Fruit fly (Drosophila melanogaster) whole organism, embryonic: ENCODE data around the gene Klp61F.

Source experiments
- Abd-B ChIP-seq: fragments of 200-800 bp; sonication (Bioruptor generic); optimal IDR thresholded peaks from 2 replicates; lab custom pipeline; 2018; ENCODE audit warnings: missing biosample characterization, mild to moderate bottlenecking, missing genetic modification characterization, moderate library complexity
- Ada2b ChIP-seq: fragments of 200-800 bp; sonication (Bioruptor generic); IDR thresholded peaks from 2 replicates; pipeline ENCODE4 v1.3.6; 2022; ENCODE audit warnings: missing biosample characterization, missing genetic modification characterization
- Adf1 ChIP-seq: fragments of 200-800 bp; sonication (Bioruptor generic); IDR thresholded peaks from 2 replicates; pipeline ENCODE4 v1.3.6; 2022; ENCODE audit warnings: missing biosample characterization, missing genetic modification characterization
- Atf-2 ChIP-seq: fragments of 200-800 bp; sonication (Bioruptor generic); optimal IDR thresholded peaks from 2 replicates; lab custom pipeline; 2016; ENCODE audit warnings: missing biosample characterization, missing genetic modification characterization
- Blimp-1 ChIP-seq: fragments of 200-800 bp; sonication (Bioruptor generic); optimal IDR thresholded peaks from 3 replicates; lab custom pipeline; 2018; ENCODE audit warnings: missing biosample characterization, missing genetic modification characterization, mild to moderate bottlenecking, moderate library complexity, missing genetic modification reagents
- CG10267 ChIP-seq: fragments of 200-800 bp; sonication (Bioruptor generic); optimal IDR thresholded peaks from 2 replicates; lab custom pipeline; 2018; ENCODE audit warnings: missing biosample characterization, mild to moderate bottlenecking, missing genetic modification characterization, moderate library complexity
- CG10366 ChIP-seq: fragments of 200-800 bp; sonication (Bioruptor generic); IDR thresholded peaks from 2 replicates; pipeline ENCODE4 v1.3.6; 2022; ENCODE audit warnings: missing biosample characterization, missing genetic modification characterization
- CG11695 ChIP-seq: fragments of 200-800 bp; sonication (Bioruptor generic); IDR thresholded peaks from 3 replicates; pipeline ENCODE4 v1.3.6; 2022; ENCODE audit warnings: missing biosample characterization, missing genetic modification characterization
- CG12659 ChIP-seq: fragments of 200-800 bp; sonication (Bioruptor generic); optimal IDR thresholded peaks from 3 replicates; lab custom pipeline; 2017; ENCODE audit warnings: mild to moderate bottlenecking, missing biosample characterization, missing genetic modification reagents, missing genetic modification characterization
- CG12744 ChIP-seq: fragments of 200-800 bp; sonication (Bioruptor generic); optimal IDR thresholded peaks from 2 replicates; lab custom pipeline; 2016; ENCODE audit warnings: missing biosample characterization, missing genetic modification characterization
- CG17385 ChIP-seq: fragments of 200-800 bp; sonication (Bioruptor generic); optimal IDR thresholded peaks from 3 replicates; lab custom pipeline; 2018; ENCODE audit warnings: missing biosample characterization, mild to moderate bottlenecking, missing genetic modification characterization
- CG17912 ChIP-seq: fragments of 200-800 bp; sonication (Bioruptor generic); optimal IDR thresholded peaks from 2 replicates; lab custom pipeline; 2018; ENCODE audit warnings: missing biosample characterization, mild to moderate bottlenecking, missing genetic modification characterization
- CG6854 ChIP-seq: fragments of 200-800 bp; sonication (Bioruptor generic); optimal IDR thresholded peaks from 3 replicates; lab custom pipeline; 2017; ENCODE audit warnings: missing biosample characterization, mild to moderate bottlenecking, missing genetic modification characterization
- CG8388 ChIP-seq: fragments of 200-800 bp; sonication (Bioruptor generic); optimal IDR thresholded peaks from 2 replicates; lab custom pipeline; 2019; ENCODE audit warnings: missing biosample characterization, mild to moderate bottlenecking, missing genetic modification characterization, moderate library complexity
- CG9609 ChIP-seq: fragments of 200-800 bp; sonication (Bioruptor generic); optimal IDR thresholded peaks from 3 replicates; lab custom pipeline; 2016; ENCODE audit warnings: missing biosample characterization, missing genetic modification characterization
- CG9932 ChIP-seq: fragments of 200-800 bp; sonication (Bioruptor generic); IDR thresholded peaks from 2 replicates; pipeline ENCODE4 v1.3.6; 2022; ENCODE audit warnings: missing biosample characterization, missing genetic modification characterization
- CoRest ChIP-seq: fragments of 200-800 bp; sonication (Bioruptor generic); optimal IDR thresholded peaks from 3 replicates; lab custom pipeline; 2018; ENCODE audit warnings: missing biosample characterization, mild to moderate bottlenecking, missing genetic modification characterization, moderate library complexity
- D ChIP-seq, 2 experiments: fragments of 200-800 bp in 1 of 2; fragments of >200 bp in 1 of 2; sonication (Bioruptor generic) in 1 of 2; optimal IDR thresholded peaks; 2 replicates in 1 of 2; 3 replicates in 1 of 2; lab custom pipeline; 2017; ENCODE audit warnings: mild to moderate bottlenecking in 1 of 2, missing biosample characterization in 1 of 2, missing genetic modification characterization in 1 of 2, missing genetic modification reagents in 1 of 2
- Dek ChIP-seq: fragments of 200-800 bp; sonication (Bioruptor generic); optimal IDR thresholded peaks from 3 replicates; lab custom pipeline; 2019; ENCODE audit warnings: missing biosample characterization, mild to moderate bottlenecking, missing genetic modification characterization, moderate library complexity
- Dref ChIP-seq: fragments of 200-800 bp; sonication (Bioruptor generic); IDR thresholded peaks from 2 replicates; pipeline ENCODE4 v1.3.6; 2022; ENCODE audit warnings: missing biosample characterization, missing genetic modification characterization
- E2f1 ChIP-seq: fragments of 200-800 bp; sonication (Bioruptor generic); IDR thresholded peaks from 2 replicates; pipeline ENCODE4 v1.3.6; 2022; ENCODE audit warnings: missing biosample characterization, missing genetic modification characterization
- Fer1 ChIP-seq: fragments of 200-800 bp; sonication (Bioruptor generic); optimal IDR thresholded peaks from 2 replicates; lab custom pipeline; 2017; ENCODE audit warnings: missing biosample characterization, mild to moderate bottlenecking, missing genetic modification characterization
- Hmx ChIP-seq: fragments of 200-800 bp; sonication (Bioruptor generic); optimal IDR thresholded peaks from 2 replicates; lab custom pipeline; 2016; ENCODE audit warnings: missing biosample characterization, missing genetic modification characterization
- Nf-YA ChIP-seq: fragments of 200-800 bp; sonication (Bioruptor generic); IDR thresholded peaks from 2 replicates; pipeline ENCODE4 v1.3.6; 2022; ENCODE audit warnings: missing biosample characterization, missing genetic modification characterization
- NfI ChIP-seq: fragments of 200-800 bp; sonication (Bioruptor generic); optimal IDR thresholded peaks from 3 replicates; lab custom pipeline; 2018; ENCODE audit warnings: missing biosample characterization, mild to moderate bottlenecking, missing genetic modification characterization, moderate library complexity
- Oli ChIP-seq: fragments of 200-800 bp; sonication (Bioruptor generic); optimal IDR thresholded peaks from 2 replicates; lab custom pipeline; 2018; ENCODE audit warnings: missing biosample characterization, mild to moderate bottlenecking, missing genetic modification characterization, moderate library complexity
- Sin3A ChIP-seq: fragments of >200 bp; optimal IDR thresholded peaks from 2 replicates; lab custom pipeline; 2018
- Sox100B ChIP-seq: fragments of 200-800 bp; sonication (Bioruptor generic); optimal IDR thresholded peaks from 3 replicates; lab custom pipeline; 2018; ENCODE audit warnings: missing biosample characterization, mild to moderate bottlenecking, missing genetic modification characterization
- Trl ChIP-seq, 3 experiments: fragments of >200 bp in 2 of 3; fragments of 200-800 bp in 1 of 3; sonication (Bioruptor generic) in 1 of 3; optimal IDR thresholded peaks; 2 replicates in 1 of 3; 3 replicates in 2 of 3; lab custom pipeline; 2016 to 2017; ENCODE audit warnings: missing biosample characterization in 1 of 3, missing genetic modification characterization in 1 of 3
- al ChIP-seq: fragments of 200-800 bp; sonication (Bioruptor generic); IDR thresholded peaks from 2 replicates; pipeline ENCODE4 v1.3.6; 2022; ENCODE audit warnings: missing biosample characterization, missing genetic modification characterization
- ap ChIP-seq: fragments of 200-800 bp; sonication (Bioruptor generic); IDR thresholded peaks from 2 replicates; pipeline ENCODE4 v1.3.6; 2022; ENCODE audit warnings: missing biosample characterization, missing genetic modification characterization
- btn ChIP-seq: fragments of 200-800 bp; sonication (Bioruptor generic); optimal IDR thresholded peaks from 2 replicates; lab custom pipeline; 2016; ENCODE audit warnings: missing biosample characterization, missing genetic modification characterization
- chinmo ChIP-seq: fragments of 200-800 bp; sonication (Bioruptor generic); IDR thresholded peaks from 4 replicates; pipeline ENCODE4 v1.3.6; 2022; ENCODE audit warnings: missing biosample characterization, missing genetic modification characterization; ENCODE audit not compliant: partially characterized antibody
- dmrt99B ChIP-seq: fragments of 200-800 bp; sonication (Bioruptor generic); optimal IDR thresholded peaks from 2 replicates; lab custom pipeline; 2018; ENCODE audit warnings: missing biosample characterization, mild to moderate bottlenecking, missing genetic modification characterization, moderate library complexity
- esg ChIP-seq: fragments of 200-800 bp; sonication (Bioruptor generic); conservative IDR thresholded peaks from 2 replicates; pipeline ENCODE4 v1.3.6; 2022; ENCODE audit warnings: missing biosample characterization, missing genetic modification characterization
- fru ChIP-seq: fragments of >200 bp; optimal IDR thresholded peaks from 2 replicates; lab custom pipeline; 2017
- grau ChIP-seq: fragments of 200-800 bp; optimal IDR thresholded peaks from 3 replicates; lab custom pipeline; 2019; ENCODE audit warnings: missing biosample characterization, mild to moderate bottlenecking, missing genetic modification characterization, moderate library complexity
- grn ChIP-seq: fragments of 200-800 bp; sonication (Bioruptor generic); optimal IDR thresholded peaks from 3 replicates; lab custom pipeline; 2017; ENCODE audit warnings: missing biosample characterization, missing genetic modification characterization
- jumu ChIP-seq: fragments of 200-800 bp; sonication (Bioruptor generic); optimal IDR thresholded peaks from 3 replicates; lab custom pipeline; 2016; ENCODE audit warnings: missing biosample characterization, missing genetic modification characterization
- knrl ChIP-seq: fragments of 200-800 bp; sonication (Bioruptor generic); IDR thresholded peaks from 3 replicates; pipeline ENCODE4 v1.3.6; 2022; ENCODE audit warnings: missing biosample characterization, missing genetic modification characterization; ENCODE audit not compliant: partially characterized antibody
- org-1 ChIP-seq: fragments of 200-800 bp; sonication (Bioruptor generic); optimal IDR thresholded peaks from 2 replicates; lab custom pipeline; 2017; ENCODE audit warnings: missing biosample characterization, missing genetic modification characterization
- pros ChIP-seq: fragments of 200-800 bp; sonication (Bioruptor generic); optimal IDR thresholded peaks from 3 replicates; lab custom pipeline; 2019; ENCODE audit warnings: missing biosample characterization, mild to moderate bottlenecking, missing genetic modification characterization, moderate library complexity
- ranshi ChIP-seq: fragments of 200-800 bp; sonication (Bioruptor generic); IDR thresholded peaks from 2 replicates; pipeline ENCODE4 v1.3.6; 2022; ENCODE audit warnings: missing biosample characterization, missing genetic modification characterization
- sc ChIP-seq, 3 experiments: fragments of >200 bp in 2 of 3; fragments of 200-800 bp in 1 of 3; sonication (Bioruptor generic) in 1 of 3; optimal IDR thresholded peaks; 2 replicates in 2 of 3; 3 replicates in 1 of 3; lab custom pipeline; 2017; ENCODE audit warnings: mild to moderate bottlenecking in 1 of 3, missing biosample characterization in 1 of 3, missing genetic modification characterization in 1 of 3, missing genetic modification reagents in 1 of 3
- sd ChIP-seq: fragments of 200-800 bp; sonication (Bioruptor generic); optimal IDR thresholded peaks from 3 replicates; lab custom pipeline; 2018; ENCODE audit warnings: missing biosample characterization, mild to moderate bottlenecking, missing genetic modification characterization, moderate library complexity
- sens ChIP-seq: fragments of 200-800 bp; sonication (Bioruptor generic); peaks from one replicate; lab custom pipeline; 2016; ENCODE audit warnings: missing biosample characterization, missing genetic modification characterization
- tgo ChIP-seq: fragments of 200-800 bp; sonication (Bioruptor generic); IDR thresholded peaks from 3 replicates; pipeline ENCODE4 v1.3.6; 2022; ENCODE audit warnings: missing biosample characterization, missing genetic modification characterization
- zfh1 ChIP-seq: fragments of 200-800 bp; sonication (Bioruptor generic); IDR thresholded peaks from 3 replicates; pipeline ENCODE4 v1.3.6; 2022; ENCODE audit warnings: missing biosample characterization, missing genetic modification characterization

Klp61F gene

dm6 chr3L:1265423-1266002 is 19.8 kb upstream of the Klp61F start (continued):
- TF ChIP-seq grn (GFP tag; lab: Kevin White, UChicago), result peak; percentile 44
- TF ChIP-seq ap (GFP tag; lab: Robert Waterston, UW), result no peak
- TF ChIP-seq CG12744, result no peak
- no peak for TF ChIP-seq Sin3A
- TF ChIP-seq Nf-YA (GFP tag; lab: Robert Waterston, UW), result no peak
- no peak for TF ChIP-seq ranshi
- TF ChIP-seq Blimp-1, result peak; percentile 83
- no peak for TF ChIP-seq Sox100B
- no peak for TF ChIP-seq jumu (GFP tag; lab: Kevin White, UChicago)
- TF ChIP-seq Ada2b (GFP tag; lab: Robert Waterston, UW), result no peak
- TF ChIP-seq knrl (GFP tag; lab: Robert Waterston, UW), result no peak
- no peak for TF ChIP-seq CG10267 (tag; lab: Kevin White, UChicago)
- no peak for TF ChIP-seq Oli (tag; lab: Kevin White, UChicago)
- no peak for TF ChIP-seq CG17912 (GFP tag; lab: Kevin White, UChicago)
- TF ChIP-seq pros (GFP tag; lab: Kevin White, UChicago), result no peak
- no peak for TF ChIP-seq Dref (GFP tag; lab: Robert Waterston, UW)
- TF ChIP-seq D (optimal IDR thresholded peaks at IDR 0.05; lab: Kevin White, UChicago), result no peak
- no peak for TF ChIP-seq D (GFP tag; optimal IDR thresholded peaks at IDR 0.05; lab: Kevin White, UChicago)
- TF ChIP-seq CG9609 (GFP tag; lab: Kevin White, UChicago), result no peak
- TF ChIP-seq fru (lab: Kevin White, UChicago), result no peak
- no peak for TF ChIP-seq Atf-2
- peak; percentile 28 for TF ChIP-seq sens (GFP tag; lab: Kevin White, UChicago)
- no peak for TF ChIP-seq sc (optimal IDR thresholded peaks at IDR 0.05; lab: Kevin White, UChicago)
- TF ChIP-seq sc (GFP tag; optimal IDR thresholded peaks at IDR 0.05; lab: Kevin White, UChicago), result no peak
- TF ChIP-seq chinmo (GFP tag; lab: Robert Waterston, UW), result peak; percentile 85; the same call in 3 of the 4 replicates
- peak; percentile 57 to 67 for TF ChIP-seq Trl (optimal IDR thresholded peaks at IDR 0.05; lab: Kevin White, UChicago)
- no peak for TF ChIP-seq Trl (GFP tag; optimal IDR thresholded peaks at IDR 0.05; lab: Kevin White, UChicago)
- no peak for TF ChIP-seq CG8388 (GFP tag; lab: Kevin White, UChicago)
- TF ChIP-seq btn, result no peak
- TF ChIP-seq CG6854 (GFP tag; lab: Kevin White, UChicago), result no peak
- TF ChIP-seq Fer1 (GFP tag; lab: Kevin White, UChicago), result no peak
- TF ChIP-seq NfI (GFP tag; lab: Kevin White, UChicago), result no peak
- no peak for TF ChIP-seq zfh1 (GFP tag; lab: Robert Waterston, UW)
- TF ChIP-seq E2f1 (GFP tag; lab: Robert Waterston, UW), result no peak
- TF ChIP-seq, all 482 proteins: peak for 16

- no peak for TF ChIP-seq sc (optimal IDR thresholded peaks at IDR 0.05; lab: Kevin White, UChicago)
- no peak for TF ChIP-seq sc (GFP tag; optimal IDR thresholded peaks at IDR 0.05; lab: Kevin White, UChicago)
- TF ChIP-seq sens (GFP tag; lab: Kevin White, UChicago), result peak; percentile 50
- no peak for TF ChIP-seq al (GFP tag; lab: Robert Waterston, UW)
- no peak for TF ChIP-seq dmrt99B (tag; lab: Kevin White, UChicago)
- peak; percentile 9 for TF ChIP-seq sd (tag; lab: Kevin White, UChicago)
These were observed 19.3 kb upstream of the Klp61F start for dm6 chr3L:1264998-1265397.

- TF ChIP-seq CG10366 (GFP tag; lab: Robert Waterston, UW) (peak; percentile 22; the same call in 1 of the 2 replicates), Hmx (GFP tag; lab: Kevin White, UChicago) (no peak), CoRest (tag; lab: Kevin White, UChicago) (peak; percentile 40), Dek (tag; lab: Kevin White, UChicago) (peak; percentile 28), CG17385 (peak; percentile 15), Abd-B (GFP tag; lab: Kevin White, UChicago) (peak; percentile 4), org-1 (no peak), tgo (GFP tag; lab: Robert Waterston, UW) (peak; percentile 17; the same call in 2 of the 3 replicates), CG11695 (GFP tag; lab: Robert Waterston, UW) (0 out of 3 replicates have a peak, but pooled peaks have one; percentile 50), sd (tag; lab: Kevin White, UChicago) (peak; percentile 18), CG9932 (GFP tag; lab: Robert Waterston, UW) (peak; percentile 51), grau (tag; lab: Kevin White, UChicago) (peak; percentile 58), esg (GFP tag; lab: Robert Waterston, UW) (peak; percentile 29), Adf1 (GFP tag; lab: Robert Waterston, UW) (peak; percentile 36; the same call in 1 of the 2 replicates), CG12659 (GFP tag; lab: Kevin White, UChicago) (peak; percentile 17)
These were observed 12.8 kb upstream of the Klp61F start for dm6 chr3L:1258547-1258946.
